Fruit fly (Drosophila melanogaster) whole organism, embryonic: ENCODE measurements around the gene HemK1.
A peak's percentile ranks its signal among the peaks of the same experiment; 100 is the strongest.

Experiments used
- Adf1 ChIP-seq: fragments of 200-800 bp; sonication (Bioruptor generic); IDR thresholded peaks from 2 replicates; pipeline ENCODE4 v1.3.6; 2022; ENCODE audit warnings: missing biosample characterization, missing genetic modification characterization
- Atf3 ChIP-seq: fragments of 200-800 bp; sonication (Bioruptor generic); optimal IDR thresholded peaks from 3 replicates; lab custom pipeline; 2016; ENCODE audit warnings: missing biosample characterization, missing genetic modification characterization
- Atf6 ChIP-seq: fragments of 200-800 bp; sonication (Bioruptor generic); IDR thresholded peaks from 2 replicates; pipeline ENCODE4 v1.3.6; 2022; ENCODE audit warnings: missing biosample characterization, missing genetic modification characterization
- Bdp1 ChIP-seq: fragments of 200-800 bp; sonication (Bioruptor generic); optimal IDR thresholded peaks from 3 replicates; lab custom pipeline; 2016; ENCODE audit warnings: missing biosample characterization, missing genetic modification characterization
- CG1024 ChIP-seq: fragments of 200-800 bp; sonication (Bioruptor generic); IDR thresholded peaks from 2 replicates; pipeline ENCODE4 v1.3.6; 2022; ENCODE audit warnings: missing biosample characterization, missing genetic modification characterization
- CG10431 ChIP-seq: fragments of 200-800 bp; sonication (Bioruptor generic); optimal IDR thresholded peaks from 3 replicates; lab custom pipeline; 2018; ENCODE audit warnings: missing biosample characterization, mild to moderate bottlenecking, missing genetic modification characterization
- CG11504 ChIP-seq: fragments of 200-800 bp; sonication (Bioruptor generic); optimal IDR thresholded peaks from 3 replicates; lab custom pipeline; 2019; ENCODE audit warnings: missing biosample characterization, mild to moderate bottlenecking, missing genetic modification characterization, moderate library complexity
- CG11723 ChIP-seq: fragments of 200-800 bp; sonication (Bioruptor generic); optimal IDR thresholded peaks from 2 replicates; lab custom pipeline; 2017; ENCODE audit warnings: missing biosample characterization, mild to moderate bottlenecking, missing genetic modification characterization
- CG12155 ChIP-seq: fragments of 200-800 bp; sonication (Bioruptor generic); optimal IDR thresholded peaks from 3 replicates; lab custom pipeline; 2016; ENCODE audit warnings: missing biosample characterization, missing genetic modification characterization
- CG13894 ChIP-seq: fragments of 200-800 bp; sonication (Bioruptor generic); optimal IDR thresholded peaks from 3 replicates; lab custom pipeline; 2018; ENCODE audit warnings: missing biosample characterization, mild to moderate bottlenecking, missing genetic modification characterization, moderate library complexity
- CG17186 ChIP-seq: fragments of 200-800 bp; sonication (Bioruptor generic); optimal IDR thresholded peaks from 3 replicates; lab custom pipeline; 2017; ENCODE audit warnings: missing biosample characterization, missing genetic modification reagents, missing genetic modification characterization
- CG18599 ChIP-seq: fragments of 200-800 bp; sonication (Bioruptor generic); optimal IDR thresholded peaks from 3 replicates; lab custom pipeline; 2017; ENCODE audit warnings: missing biosample characterization, missing genetic modification characterization, mild to moderate bottlenecking, moderate library complexity, missing genetic modification reagents
- CG2116 ChIP-seq: fragments of 200-800 bp; sonication (Bioruptor generic); optimal IDR thresholded peaks from 3 replicates; lab custom pipeline; 2018; ENCODE audit warnings: missing biosample characterization, mild to moderate bottlenecking, missing genetic modification characterization
- CG2202 ChIP-seq: fragments of 200-800 bp; sonication (Bioruptor generic); optimal IDR thresholded peaks from 2 replicates; lab custom pipeline; 2018; ENCODE audit warnings: missing biosample characterization, mild to moderate bottlenecking, missing genetic modification characterization
- CG31365 ChIP-seq: fragments of 200-800 bp; sonication (Bioruptor generic); optimal IDR thresholded peaks from 2 replicates; lab custom pipeline; 2018; ENCODE audit warnings: missing biosample characterization, mild to moderate bottlenecking, missing genetic modification characterization
- CG32767 ChIP-seq: fragments of 200-800 bp; sonication (Bioruptor generic); IDR thresholded peaks from 2 replicates; pipeline ENCODE4 v1.3.6; 2022; ENCODE audit warnings: missing biosample characterization, missing genetic modification characterization
- CG32772 ChIP-seq: fragments of 200-800 bp; sonication (Bioruptor generic); IDR thresholded peaks from 2 replicates; pipeline ENCODE4 v1.3.6; 2022; ENCODE audit warnings: missing biosample characterization, missing genetic modification characterization
- CG3838 ChIP-seq: fragments of 200-800 bp; sonication (Bioruptor generic); optimal IDR thresholded peaks from 3 replicates; lab custom pipeline; 2016; ENCODE audit warnings: missing biosample characterization, missing genetic modification characterization
- CG4730 ChIP-seq: fragments of 200-800 bp; sonication (Bioruptor generic); IDR thresholded peaks from 2 replicates; pipeline ENCODE4 v1.3.6; 2022; ENCODE audit warnings: missing biosample characterization, missing genetic modification characterization
- CG4854 ChIP-seq: fragments of 200-800 bp; sonication (Bioruptor generic); optimal IDR thresholded peaks from 2 replicates; lab custom pipeline; 2016; ENCODE audit warnings: missing biosample characterization, missing genetic modification characterization, inconsistent platforms
- CG7928 ChIP-seq: fragments of 200-800 bp; sonication (Bioruptor generic); optimal IDR thresholded peaks from 2 replicates; lab custom pipeline; 2017; ENCODE audit warnings: missing biosample characterization, mild to moderate bottlenecking, missing genetic modification characterization
- CG8924 ChIP-seq: fragments of 200-800 bp; optimal IDR thresholded peaks from 3 replicates; lab custom pipeline; 2019; ENCODE audit warnings: missing biosample characterization, mild to moderate bottlenecking, missing genetic modification characterization, moderate library complexity
- CrebB ChIP-seq: fragments of 200-800 bp; sonication (Bioruptor generic); optimal IDR thresholded peaks from 3 replicates; lab custom pipeline; 2018; ENCODE audit warnings: missing biosample characterization, mild to moderate bottlenecking, missing genetic modification characterization
- Dad ChIP-seq: fragments of 200-800 bp; sonication (Bioruptor generic); optimal IDR thresholded peaks from 3 replicates; lab custom pipeline; 2016; ENCODE audit warnings: missing biosample characterization, missing genetic modification characterization
- Doc3 ChIP-seq: fragments of 200-800 bp; sonication (Bioruptor generic); IDR thresholded peaks from 3 replicates; pipeline ENCODE4 v1.3.6; 2022; ENCODE audit warnings: missing biosample characterization, missing genetic modification characterization; ENCODE audit not compliant: partially characterized antibody
- Fer2 ChIP-seq: fragments of 200-800 bp; sonication (Bioruptor generic); optimal IDR thresholded peaks from 2 replicates; lab custom pipeline; 2018; ENCODE audit warnings: missing biosample characterization, mild to moderate bottlenecking, missing genetic modification characterization, moderate library complexity
- HHEX ChIP-seq: fragments of 200-800 bp; sonication (Bioruptor generic); optimal IDR thresholded peaks from 3 replicates; lab custom pipeline; 2017; ENCODE audit warnings: missing biosample characterization, mild to moderate bottlenecking, missing genetic modification characterization, missing genetic modification reagents
- Mes4 ChIP-seq: fragments of 200-800 bp; sonication (Bioruptor generic); optimal IDR thresholded peaks from 2 replicates; lab custom pipeline; 2016; ENCODE audit warnings: missing biosample characterization, missing genetic modification characterization
- Oli ChIP-seq: fragments of 200-800 bp; sonication (Bioruptor generic); optimal IDR thresholded peaks from 2 replicates; lab custom pipeline; 2018; ENCODE audit warnings: missing biosample characterization, mild to moderate bottlenecking, missing genetic modification characterization, moderate library complexity
- Ptx1 ChIP-seq: fragments of 200-800 bp; sonication (Bioruptor generic); IDR thresholded peaks from 2 replicates; pipeline ENCODE4 v1.3.6; 2022; ENCODE audit warnings: missing biosample characterization, missing genetic modification characterization
- Ravus ChIP-seq: fragments of 200-800 bp; sonication (Bioruptor generic); IDR thresholded peaks from 2 replicates; pipeline ENCODE4 v1.3.6; 2022; ENCODE audit warnings: missing biosample characterization, missing genetic modification characterization
- Scr ChIP-seq: fragments of 200-800 bp; sonication (Bioruptor generic); IDR thresholded peaks from 2 replicates; pipeline ENCODE4 v1.3.6; 2022; ENCODE audit warnings: missing biosample characterization, missing genetic modification characterization; ENCODE audit not compliant: partially characterized antibody
- Spps ChIP-seq: fragments of 200-800 bp; sonication (Bioruptor generic); optimal IDR thresholded peaks from 2 replicates; lab custom pipeline; 2018; ENCODE audit warnings: missing biosample characterization, mild to moderate bottlenecking, missing genetic modification characterization
- ab ChIP-seq: fragments of 200-800 bp; sonication (Bioruptor generic); optimal IDR thresholded peaks from 2 replicates; lab custom pipeline; 2016; ENCODE audit warnings: missing biosample characterization, missing genetic modification characterization
- chinmo ChIP-seq: fragments of 200-800 bp; sonication (Bioruptor generic); IDR thresholded peaks from 4 replicates; pipeline ENCODE4 v1.3.6; 2022; ENCODE audit warnings: missing biosample characterization, missing genetic modification characterization; ENCODE audit not compliant: partially characterized antibody
- chn ChIP-seq: fragments of 200-800 bp; sonication (Bioruptor generic); optimal IDR thresholded peaks from 2 replicates; lab custom pipeline; 2016; ENCODE audit warnings: missing biosample characterization, missing genetic modification characterization
- dpn ChIP-seq, 2 experiments: fragments of 200-800 bp; sonication (Bioruptor generic); optimal IDR thresholded peaks; 3 replicates each; lab custom pipeline; 2016; ENCODE audit warnings: missing biosample characterization in 2 of 2, missing genetic modification characterization in 2 of 2
- grau ChIP-seq: fragments of 200-800 bp; optimal IDR thresholded peaks from 3 replicates; lab custom pipeline; 2019; ENCODE audit warnings: missing biosample characterization, mild to moderate bottlenecking, missing genetic modification characterization, moderate library complexity
- hkb ChIP-seq, 2 experiments: fragments of 200-800 bp in 1 of 2; fragments of >200 bp in 1 of 2; sonication (Bioruptor generic) in 1 of 2; IDR thresholded peaks in 1 of 2; optimal IDR thresholded peaks in 1 of 2; 2 replicates each; pipeline versions ENCODE4 v1.3.6 to Lab custom; 2017 to 2022; ENCODE audit warnings: missing biosample characterization in 1 of 2, missing genetic modification characterization in 1 of 2
- onecut ChIP-seq: fragments of 200-800 bp; sonication (Bioruptor generic); IDR thresholded peaks from 2 replicates; pipeline ENCODE4 v1.3.6; 2022; ENCODE audit warnings: missing biosample characterization, missing genetic modification characterization
- pb ChIP-seq: fragments of 200-800 bp; sonication (Bioruptor generic); optimal IDR thresholded peaks from 3 replicates; lab custom pipeline; 2016; ENCODE audit warnings: missing biosample characterization, missing genetic modification characterization
- pita ChIP-seq: fragments of 200-800 bp; sonication (Bioruptor generic); optimal IDR thresholded peaks from 2 replicates; lab custom pipeline; 2017; ENCODE audit warnings: missing biosample characterization, mild to moderate bottlenecking, missing genetic modification characterization
- repo ChIP-seq: fragments of 200-800 bp; sonication (Bioruptor generic); optimal IDR thresholded peaks from 2 replicates; lab custom pipeline; 2016; ENCODE audit warnings: missing biosample characterization, missing genetic modification characterization
- run ChIP-seq: fragments of 200-800 bp; sonication (Bioruptor generic); optimal IDR thresholded peaks from 3 replicates; lab custom pipeline; 2018; ENCODE audit warnings: missing biosample characterization, mild to moderate bottlenecking, missing genetic modification characterization
- sisA ChIP-seq: fragments of 200-800 bp; sonication (Bioruptor generic); IDR thresholded peaks from 2 replicates; pipeline ENCODE4 v1.3.6; 2022; ENCODE audit warnings: missing biosample characterization, missing genetic modification characterization
- tgo ChIP-seq: fragments of 200-800 bp; sonication (Bioruptor generic); IDR thresholded peaks from 3 replicates; pipeline ENCODE4 v1.3.6; 2022; ENCODE audit warnings: missing biosample characterization, missing genetic modification characterization
- tll ChIP-seq, 2 experiments: fragments of 200-800 bp in 1 of 2; fragments of >200 bp in 1 of 2; sonication (Bioruptor generic) in 1 of 2; optimal IDR thresholded peaks; 2 replicates each; lab custom pipeline; 2017 to 2019; ENCODE audit warnings: missing biosample characterization in 2 of 2, missing genetic modification characterization in 2 of 2, mild to moderate bottlenecking in 1 of 2, moderate library complexity in 1 of 2
- tna ChIP-seq: fragments of 200-800 bp; sonication (Bioruptor generic); IDR thresholded peaks from 2 replicates; pipeline ENCODE4 v1.3.6; 2022; ENCODE audit warnings: missing biosample characterization, missing genetic modification characterization; ENCODE audit not compliant: partially characterized antibody
- unc-4 ChIP-seq: fragments of 200-800 bp; sonication (Bioruptor generic); IDR thresholded peaks from 2 replicates; pipeline ENCODE4 v1.3.6; 2022; ENCODE audit warnings: missing biosample characterization, missing genetic modification characterization; ENCODE audit not compliant: partially characterized antibody

Gene HemK1

dm6 chr2L:6490783-6491249 is 23.3 kb upstream of the HemK1 start, which contains the start of the genes Phf5a and CG31638 (continued):
- TF ChIP-seq CG32772 (GFP tag; lab: Robert Waterston, UW) = peak; percentile 98
- TF ChIP-seq CrebB (tag; lab: Kevin White, UChicago) = peak; percentile 88
- peak; percentile 96 for TF ChIP-seq CG18599 (GFP tag; lab: Kevin White, UChicago)
- no peak for TF ChIP-seq hkb (optimal IDR thresholded peaks at IDR 0.05; lab: Kevin White, UChicago)
- TF ChIP-seq hkb (GFP tag; IDR thresholded peaks at IDR 0.05; lab: Robert Waterston, UW) = peak; percentile 73
- TF ChIP-seq CG10431 (GFP tag; lab: Kevin White, UChicago) = peak; percentile 90
- TF ChIP-seq Scr = no peak
- TF ChIP-seq Dad (GFP tag; lab: Kevin White, UChicago) = no peak
- TF ChIP-seq Bdp1 = peak; percentile 85
- TF ChIP-seq Doc3 (GFP tag; lab: Robert Waterston, UW) = no peak
- peak; percentile 87 for TF ChIP-seq run (tag; lab: Kevin White, UChicago)
- peak; percentile 64 for TF ChIP-seq CG1024
- peak; percentile 91 for TF ChIP-seq chn
- peak; percentile 52 for TF ChIP-seq Atf3

dm6 chr2L:6488676-6489140 is 21.2 kb upstream of the HemK1 start, which contains the start of the genes KFase and epsilonCOP:
Gene KFase (minus strand): TSS chr2L:6488756.
Gene epsilonCOP (plus strand): TSS chr2L:6489090.
- TF ChIP-seq CG2202 (tag; lab: Kevin White, UChicago) (no peak), Fer2 (tag; lab: Kevin White, UChicago) (peak; percentile 29), CG2116 (GFP tag; lab: Kevin White, UChicago) (peak; percentile 93), sisA (GFP tag; lab: Robert Waterston, UW) (no peak), CG17186 (GFP tag; lab: Kevin White, UChicago) (peak; percentile 5), Mes4 (GFP tag; lab: Kevin White, UChicago) (peak; percentile 52), CG32767 (no peak), repo (no peak), HHEX (GFP tag; lab: Kevin White, UChicago) (peak; percentile 33), tna (GFP tag; lab: Robert Waterston, UW) (peak; percentile 57; the same call in 1 of the 2 replicates), tgo (GFP tag; lab: Robert Waterston, UW) (peak; percentile 56; the same call in 2 of the 3 replicates), CG13894 (tag; lab: Kevin White, UChicago) (peak; percentile 60), Atf6 (GFP tag; lab: Robert Waterston, UW) (no peak), pita (GFP tag; lab: Kevin White, UChicago) (no peak), CG4854 (GFP tag; lab: Kevin White, UChicago) (peak; percentile 42), tll (GFP tag; optimal IDR thresholded peaks at IDR 0.05; lab: Kevin White, UChicago) (no peak), onecut (no peak), CG3838 (GFP tag; lab: Kevin White, UChicago) (no peak), CG7928 (GFP tag; lab: Kevin White, UChicago) (peak; percentile 89), ab (GFP tag; lab: Kevin White, UChicago) (no peak), dpn (GFP tag; optimal IDR thresholded peaks at IDR 0.05; lab: Kevin White, UChicago) (peak; percentile 45 to 55), Spps (tag; lab: Kevin White, UChicago) (peak; percentile 12), grau (tag; lab: Kevin White, UChicago) (peak; percentile 58), CG8924 (tag; lab: Kevin White, UChicago) (peak; percentile 48), Ptx1 (GFP tag; lab: Robert Waterston, UW) (peak; percentile 42; the same call in 1 of the 2 replicates), Adf1 (GFP tag; lab: Robert Waterston, UW) (peak; percentile 14; the same call in 1 of the 2 replicates), CG31365 (no peak), CG12155 (GFP tag; lab: Kevin White, UChicago) (peak; percentile 58), CG4730 (GFP tag; lab: Robert Waterston, UW) (0 out of 2 replicates have a peak, but pooled peaks have one; percentile 28), CG11504 (tag; lab: Kevin White, UChicago) (no peak), CG11723 (GFP tag; lab: Kevin White, UChicago) (no peak), Ravus (GFP tag; lab: Robert Waterston, UW) (no peak), unc-4 (peak; percentile 75), chinmo (peak; percentile 73; the same call in 2 of the 4 replicates), pb (GFP tag; lab: Kevin White, UChicago) (peak; percentile 61), Oli (tag; lab: Kevin White, UChicago) (no peak)
